Worm (Caenorhabditis elegans) whole organism, young adult: ENCODE data around the gene mif-2.

Source experiments
- B0336.3 ChIP-seq: fragments of 200-800 bp; sonication (Bioruptor generic); IDR thresholded peaks from 2 replicates; pipeline ENCODE4 v1.3.6; 2022; ENCODE audit warnings: missing genetic modification characterization, missing compliant biosample characterization
- C06A6.2 ChIP-seq: fragments of 200-800 bp; sonication (Bioruptor generic); conservative IDR thresholded peaks from 2 replicates; pipeline ENCODE4 v1.3.6; 2022; ENCODE audit warnings: missing genetic modification characterization, missing compliant biosample characterization
- D2030.7 ChIP-seq: fragments of 200-800 bp; sonication (Bioruptor generic); IDR thresholded peaks from 2 replicates; pipeline ENCODE4 v1.3.6; 2022; ENCODE audit warnings: missing genetic modification reagents, missing genetic modification characterization, missing compliant biosample characterization
- F10E7.11 ChIP-seq: sonication (generic microtip); optimal IDR thresholded peaks from 2 replicates; lab custom pipeline; 2017; ENCODE audit warnings: mild to moderate bottlenecking, missing genetic modification characterization, moderate library complexity, missing compliant biosample characterization
- F39B2.1 ChIP-seq: fragments of 200-800 bp; sonication (Bioruptor generic); IDR thresholded peaks from 2 replicates; pipeline ENCODE4 v1.3.6; 2022; ENCODE audit warnings: missing genetic modification reagents, missing genetic modification characterization, missing compliant biosample characterization
- K12H6.12 ChIP-seq: fragments of 200-800 bp; sonication (Bioruptor generic); optimal IDR thresholded peaks from 2 replicates; lab custom pipeline; 2018; ENCODE audit warnings: mild to moderate bottlenecking, missing genetic modification characterization, missing compliant biosample characterization
- T07F8.4 ChIP-seq: sonication (generic microtip); optimal IDR thresholded peaks from 2 replicates; lab custom pipeline; 2016; ENCODE audit warnings: mild to moderate bottlenecking, missing genetic modification characterization, moderate library complexity, missing compliant biosample characterization
- akir-1 ChIP-seq: fragments of 200-800 bp; sonication (Bioruptor generic); optimal IDR thresholded peaks from 2 replicates; lab custom pipeline; 2018; ENCODE audit warnings: mild to moderate bottlenecking, missing genetic modification characterization, moderate library complexity, missing compliant biosample characterization
- atf-7 ChIP-seq: sonication (generic microtip); optimal IDR thresholded peaks from 2 replicates; lab custom pipeline; 2017; ENCODE audit warnings: mild to moderate bottlenecking, missing genetic modification characterization, missing compliant biosample characterization
- cebp-2 ChIP-seq: fragments of 200-800 bp; sonication (Bioruptor generic); IDR thresholded peaks from 2 replicates; pipeline ENCODE4 v1.3.6; 2022; ENCODE audit warnings: missing genetic modification characterization, missing compliant biosample characterization
- ceh-40 ChIP-seq: fragments of 200-800 bp; sonication (Bioruptor generic); IDR thresholded peaks from 2 replicates; pipeline ENCODE4 v1.3.6; 2022; ENCODE audit warnings: missing genetic modification characterization, missing compliant biosample characterization
- ceh-58 ChIP-seq: fragments of 200-800 bp; sonication (Bioruptor generic); IDR thresholded peaks from 2 replicates; pipeline ENCODE4 v1.3.6; 2022; ENCODE audit warnings: missing genetic modification characterization, missing compliant biosample characterization
- ceh-91 ChIP-seq: fragments of 200-800 bp; sonication (Bioruptor generic); IDR thresholded peaks from 2 replicates; pipeline ENCODE4 v1.3.6; 2022; ENCODE audit warnings: missing genetic modification reagents, missing genetic modification characterization, missing compliant biosample characterization
- dox-1 ChIP-seq: fragments of 200-800 bp; sonication (Bioruptor generic); IDR thresholded peaks from 2 replicates; pipeline ENCODE4 v1.3.6; 2022; ENCODE audit warnings: missing genetic modification reagents, missing genetic modification characterization, missing compliant biosample characterization
- dpl-1 ChIP-seq: fragments of 150-350 bp; optimal IDR thresholded peaks from 2 replicates; lab custom pipeline; 2014; ENCODE audit warnings: missing biosample characterization, missing genetic modification reagents, missing genetic modification characterization
- efl-1 ChIP-seq: fragments of 150-350 bp; optimal IDR thresholded peaks from 2 replicates; lab custom pipeline; 2014; ENCODE audit warnings: missing biosample characterization, missing genetic modification reagents, missing genetic modification characterization
- ekl-4 ChIP-seq: fragments of 200-800 bp; sonication (Bioruptor generic); IDR thresholded peaks from 2 replicates; pipeline ENCODE4 v1.3.6; 2022; ENCODE audit warnings: missing genetic modification reagents, missing genetic modification characterization, missing compliant biosample characterization
- let-526 ChIP-seq: fragments of 200-800 bp; sonication (Bioruptor generic); IDR thresholded peaks from 2 replicates; pipeline ENCODE4 v1.3.6; 2022; ENCODE audit warnings: missing genetic modification reagents, missing genetic modification characterization, missing compliant biosample characterization
- lin-35 ChIP-seq, 3 experiments: fragments of 150-350 bp in 2 of 3; sonication (generic microtip) in 1 of 3; optimal IDR thresholded peaks; 2 replicates each; lab custom pipeline; 2014 to 2018; ENCODE audit warnings: missing biosample characterization in 3 of 3, missing genetic modification characterization in 3 of 3, missing genetic modification reagents in 3 of 3
- lin-54 ChIP-seq: fragments of 200-800 bp; sonication (Bioruptor generic); optimal IDR thresholded peaks from 2 replicates; lab custom pipeline; 2018; ENCODE audit warnings: mild to moderate bottlenecking, missing genetic modification characterization, missing compliant biosample characterization
- madf-3 ChIP-seq: fragments of 200-800 bp; sonication (Bioruptor generic); IDR thresholded peaks from 2 replicates; pipeline ENCODE4 v1.3.6; 2022; ENCODE audit warnings: missing genetic modification reagents, missing genetic modification characterization, missing compliant biosample characterization
- mxl-1 ChIP-seq: sonication (generic microtip); optimal IDR thresholded peaks from 2 replicates; lab custom pipeline; 2016; ENCODE audit warnings: missing genetic modification characterization, missing compliant biosample characterization
- nfya-1 ChIP-seq: sonication (generic microtip); optimal IDR thresholded peaks from 2 replicates; lab custom pipeline; 2017; ENCODE audit warnings: antibody characterized with exemption, missing compliant biosample characterization, missing genetic modification characterization, borderline replicate concordance; ENCODE audit not compliant: insufficient read depth
- nfya-2 ChIP-seq: fragments of 200-800 bp; sonication (Bioruptor generic); IDR thresholded peaks from 2 replicates; pipeline ENCODE4 v1.3.6; 2022; ENCODE audit warnings: missing genetic modification reagents, missing genetic modification characterization, missing compliant biosample characterization
- nhr-27 ChIP-seq: fragments of 200-800 bp; sonication (Bioruptor generic); optimal IDR thresholded peaks from 2 replicates; lab custom pipeline; 2018; ENCODE audit warnings: mild to moderate bottlenecking, missing genetic modification characterization, moderate library complexity, missing compliant biosample characterization
- nhr-80 ChIP-seq: sonication (generic microtip); optimal IDR thresholded peaks from 2 replicates; lab custom pipeline; 2016; ENCODE audit warnings: missing genetic modification characterization, missing compliant biosample characterization
- rec-8 ChIP-seq, 2 experiments: sonication (generic microtip); optimal IDR thresholded peaks; 2 replicates each; lab custom pipeline; 2016; ENCODE audit warnings: mild to moderate bottlenecking in 2 of 2, missing genetic modification characterization in 2 of 2, missing genetic modification reagents in 2 of 2, missing genotype in 2 of 2, missing biosample characterization in 1 of 2, missing compliant biosample characterization in 1 of 2, moderate library complexity in 1 of 2
- rpc-1 ChIP-seq, 2 experiments: fragments of 150-350 bp in 1 of 2; sonication (generic microtip) in 1 of 2; optimal IDR thresholded peaks; 2 replicates each; lab custom pipeline; 2014 to 2018; ENCODE audit warnings: missing biosample characterization in 1 of 2, missing genetic modification characterization in 1 of 2, missing genetic modification reagents in 1 of 2, missing genotype in 1 of 2
- somi-1 ChIP-seq: fragments of 200-800 bp; sonication (Bioruptor generic); optimal IDR thresholded peaks from 2 replicates; lab custom pipeline; 2018; ENCODE audit warnings: mild to moderate bottlenecking, missing genetic modification characterization, missing compliant biosample characterization
- tlf-1 ChIP-seq: fragments of 200-800 bp; sonication (Bioruptor generic); optimal IDR thresholded peaks from 2 replicates; lab custom pipeline; 2018; ENCODE audit warnings: mild to moderate bottlenecking, missing genetic modification characterization, missing compliant biosample characterization
- zfh-2 ChIP-seq: fragments of 200-800 bp; sonication (Bioruptor generic); conservative IDR thresholded peaks from 2 replicates; pipeline ENCODE4 v1.3.6; 2022; ENCODE audit warnings: missing genetic modification reagents, missing genetic modification characterization, missing compliant biosample characterization

Gene mif-2

ce11 chrV:11942325-11942724 lies 35.9 kb downstream of the mif-2 start, which contains the start of gene F58H1.6:
TSS of gene F58H1.6 (plus strand) at chrV:11942625.
- TF ChIP-seq D2030.7 (GFP tag; lab: Robert Waterston, UW) (no peak), T07F8.4 (tag; lab: Kevin White, UChicago) (no peak), cebp-2 (GFP tag; lab: Robert Waterston, UW) (no peak), B0336.3 (no peak), ceh-40 (GFP tag; lab: Robert Waterston, UW) (no peak)

- TF ChIP-seq nhr-80 (tag; lab: Kevin White, UChicago) (peak; percentile 84), atf-7 (peak; percentile 70), let-526 (GFP tag; lab: Robert Waterston, UW) (no peak), K12H6.12 (tag; lab: Kevin White, UChicago) (no peak)
Measured at ce11 chrV:11941664-11942063, 36.6 kb downstream of the mif-2 start.

ce11 chrV:11940329-11940728 lies 37.9 kb downstream of the mif-2 start:
- TF ChIP-seq F39B2.1 (GFP tag; lab: Robert Waterston, UW) (no peak), dpl-1 (no peak), rpc-1 (optimal IDR thresholded peaks at IDR 0.05; lab: Kevin White, UChicago) (no peak), rpc-1 (tag; optimal IDR thresholded peaks at IDR 0.05; lab: Kevin White, UChicago) (no peak), efl-1 (GFP tag; lab: Kevin White, UChicago) (no peak), nfya-2 (GFP tag; lab: Robert Waterston, UW) (no peak), rec-8 (tag; optimal IDR thresholded peaks at IDR 0.05; lab: Kevin White, UChicago) (no peak), somi-1 (GFP tag; lab: Kevin White, UChicago) (no peak), dox-1 (GFP tag; lab: Robert Waterston, UW) (no peak), ceh-58 (GFP tag; lab: Robert Waterston, UW) (no peak), mxl-1 (tag; lab: Kevin White, UChicago) (no peak)

- TF ChIP-seq tlf-1 (GFP tag; lab: Kevin White, UChicago) (no peak), nfya-1 (tag; lab: Kevin White, UChicago) (no peak), ekl-4 (no peak), madf-3 (no peak), dox-1 (GFP tag; lab: Robert Waterston, UW) (no peak), nhr-27 (tag; lab: Kevin White, UChicago) (no peak), F10E7.11 (no peak), akir-1 (GFP tag; lab: Kevin White, UChicago) (no peak), lin-54 (GFP tag; lab: Kevin White, UChicago) (no peak), mxl-1 (tag; lab: Kevin White, UChicago) (no peak), C06A6.2 (GFP tag; lab: Robert Waterston, UW) (no peak), lin-35 (GFP tag; optimal IDR thresholded peaks at IDR 0.05; lab: Kevin White, UChicago) (no peak)
Measured at ce11 chrV:11937710-11938109, 40.5 kb downstream of the mif-2 start, which contains the start of gene gpla-1. TSS of gene gpla-1 (minus strand) at chrV:11937810.

ce11 chrV:11934848-11935247 lies 43.4 kb downstream of the mif-2 start, which contains the start of gene F58H1.8:
TSS of gene F58H1.8 (plus strand) at chrV:11935148.
- TF ChIP-seq ceh-91 (GFP tag; lab: Robert Waterston, UW), result no peak
- TF ChIP-seq zfh-2 (GFP tag; lab: Robert Waterston, UW), result no peak
- TF ChIP-seq, all 124 proteins: peak for 0
